Fruit fly (Drosophila melanogaster) whole organism, embryonic: ENCODE results near the gene Cyp4g15.
A peak's percentile ranks its signal among the peaks of the same experiment; 100 is the strongest.

Experiments used
- Adf1 ChIP-seq: fragments of 200-800 bp; sonication (Bioruptor generic); IDR thresholded peaks from 2 replicates; pipeline ENCODE4 v1.3.6; 2022; ENCODE audit warnings: missing biosample characterization, missing genetic modification characterization
- CG10209 ChIP-seq: fragments of 200-800 bp; sonication (Bioruptor generic); optimal IDR thresholded peaks from 3 replicates; lab custom pipeline; 2017; ENCODE audit warnings: missing biosample characterization, mild to moderate bottlenecking, missing genetic modification characterization, missing genetic modification reagents
- CG1024 ChIP-seq: fragments of 200-800 bp; sonication (Bioruptor generic); IDR thresholded peaks from 2 replicates; pipeline ENCODE4 v1.3.6; 2022; ENCODE audit warnings: missing biosample characterization, missing genetic modification characterization
- CG10267 ChIP-seq: fragments of 200-800 bp; sonication (Bioruptor generic); optimal IDR thresholded peaks from 2 replicates; lab custom pipeline; 2018; ENCODE audit warnings: missing biosample characterization, mild to moderate bottlenecking, missing genetic modification characterization, moderate library complexity
- CG10274 ChIP-seq: fragments of 200-800 bp; sonication (Bioruptor generic); optimal IDR thresholded peaks from 3 replicates; lab custom pipeline; 2017; ENCODE audit warnings: missing biosample characterization, mild to moderate bottlenecking, missing genetic modification characterization
- CG10462 ChIP-seq: fragments of 200-800 bp; sonication (Bioruptor generic); optimal IDR thresholded peaks from 2 replicates; lab custom pipeline; 2016; ENCODE audit warnings: missing biosample characterization, missing genetic modification characterization
- CG12744 ChIP-seq: fragments of 200-800 bp; sonication (Bioruptor generic); optimal IDR thresholded peaks from 2 replicates; lab custom pipeline; 2016; ENCODE audit warnings: missing biosample characterization, missing genetic modification characterization
- CG12769 ChIP-seq: fragments of 200-800 bp; sonication (Bioruptor generic); optimal IDR thresholded peaks from 2 replicates; lab custom pipeline; 2019; ENCODE audit warnings: missing biosample characterization, mild to moderate bottlenecking, missing genetic modification characterization, moderate library complexity
- CG13424 ChIP-seq: fragments of 200-800 bp; sonication (Bioruptor generic); optimal IDR thresholded peaks from 2 replicates; lab custom pipeline; 2019; ENCODE audit warnings: missing biosample characterization, mild to moderate bottlenecking, missing genetic modification characterization, moderate library complexity
- CG13894 ChIP-seq: fragments of 200-800 bp; sonication (Bioruptor generic); optimal IDR thresholded peaks from 3 replicates; lab custom pipeline; 2018; ENCODE audit warnings: missing biosample characterization, mild to moderate bottlenecking, missing genetic modification characterization, moderate library complexity
- CG17385 ChIP-seq: fragments of 200-800 bp; sonication (Bioruptor generic); optimal IDR thresholded peaks from 3 replicates; lab custom pipeline; 2018; ENCODE audit warnings: missing biosample characterization, mild to moderate bottlenecking, missing genetic modification characterization
- CG17568 ChIP-seq: fragments of 200-800 bp; sonication (Bioruptor generic); optimal IDR thresholded peaks from 2 replicates; lab custom pipeline; 2018; ENCODE audit warnings: missing biosample characterization, mild to moderate bottlenecking, missing genetic modification characterization, moderate library complexity
- CG17802 ChIP-seq: fragments of 200-800 bp; sonication (Bioruptor generic); optimal IDR thresholded peaks from 2 replicates; lab custom pipeline; 2018; ENCODE audit warnings: missing biosample characterization, mild to moderate bottlenecking, missing genetic modification characterization, moderate library complexity
- CG18599 ChIP-seq: fragments of 200-800 bp; sonication (Bioruptor generic); optimal IDR thresholded peaks from 3 replicates; lab custom pipeline; 2017; ENCODE audit warnings: missing biosample characterization, missing genetic modification characterization, mild to moderate bottlenecking, moderate library complexity, missing genetic modification reagents
- CG2875 ChIP-seq: fragments of 200-800 bp; sonication (Bioruptor generic); optimal IDR thresholded peaks from 2 replicates; lab custom pipeline; 2017; ENCODE audit warnings: missing biosample characterization, mild to moderate bottlenecking, missing genetic modification characterization, missing genetic modification reagents
- CG34376 ChIP-seq: fragments of 200-800 bp; sonication (Bioruptor generic); optimal IDR thresholded peaks from 2 replicates; lab custom pipeline; 2018; ENCODE audit warnings: missing biosample characterization, mild to moderate bottlenecking, missing genetic modification characterization
- CG4360 ChIP-seq: fragments of 200-800 bp; sonication (Bioruptor generic); IDR thresholded peaks from 2 replicates; pipeline ENCODE4 v1.3.6; 2022; ENCODE audit warnings: missing biosample characterization, missing genetic modification characterization
- CG4707 ChIP-seq: fragments of 200-800 bp; sonication (Bioruptor generic); optimal IDR thresholded peaks from 2 replicates; lab custom pipeline; 2018; ENCODE audit warnings: missing biosample characterization, mild to moderate bottlenecking, missing genetic modification characterization, moderate library complexity
- CG9215 ChIP-seq: fragments of 200-800 bp; sonication (Bioruptor generic); IDR thresholded peaks from 2 replicates; pipeline ENCODE4 v1.3.6; 2022; ENCODE audit warnings: missing biosample characterization, missing genetic modification characterization
- Dp ChIP-seq: fragments of 200-800 bp; sonication (Bioruptor generic); optimal IDR thresholded peaks from 2 replicates; lab custom pipeline; 2018; ENCODE audit warnings: missing biosample characterization, mild to moderate bottlenecking, missing genetic modification characterization, moderate library complexity
- Dref ChIP-seq: fragments of 200-800 bp; sonication (Bioruptor generic); IDR thresholded peaks from 2 replicates; pipeline ENCODE4 v1.3.6; 2022; ENCODE audit warnings: missing biosample characterization, missing genetic modification characterization
- HHEX ChIP-seq: fragments of 200-800 bp; sonication (Bioruptor generic); optimal IDR thresholded peaks from 3 replicates; lab custom pipeline; 2017; ENCODE audit warnings: missing biosample characterization, mild to moderate bottlenecking, missing genetic modification characterization, missing genetic modification reagents
- Hr51 ChIP-seq, 2 experiments: fragments of 200-800 bp; sonication (Bioruptor generic); optimal IDR thresholded peaks; 2 replicates in 1 of 2; 3 replicates in 1 of 2; lab custom pipeline; 2016 to 2018; ENCODE audit warnings: missing biosample characterization in 2 of 2, missing genetic modification characterization in 2 of 2, mild to moderate bottlenecking in 1 of 2, moderate library complexity in 1 of 2
- Mad ChIP-seq: fragments of 200-800 bp; sonication (Bioruptor generic); optimal IDR thresholded peaks from 2 replicates; lab custom pipeline; 2016; ENCODE audit warnings: missing biosample characterization, missing genetic modification characterization
- Rfx ChIP-seq: fragments of 200-800 bp; sonication (Bioruptor generic); IDR thresholded peaks from 2 replicates; pipeline ENCODE4 v1.3.6; 2022; ENCODE audit warnings: missing biosample characterization, missing genetic modification characterization
- abd-A ChIP-seq: fragments of 200-800 bp; sonication (Bioruptor generic); optimal IDR thresholded peaks from 3 replicates; lab custom pipeline; 2019; ENCODE audit warnings: missing biosample characterization, mild to moderate bottlenecking, missing genetic modification characterization, moderate library complexity
- az2 ChIP-seq: fragments of 200-800 bp; sonication (Bioruptor generic); optimal IDR thresholded peaks from 3 replicates; lab custom pipeline; 2016; ENCODE audit warnings: missing biosample characterization, missing genetic modification characterization
- crol ChIP-seq: fragments of 200-800 bp; sonication (Bioruptor generic); IDR thresholded peaks from 2 replicates; pipeline ENCODE4 v1.3.6; 2022; ENCODE audit warnings: missing biosample characterization, missing genetic modification characterization
- crp ChIP-seq, 2 experiments: fragments of 200-800 bp; sonication (Bioruptor generic); optimal IDR thresholded peaks; 2 replicates in 1 of 2; 3 replicates in 1 of 2; lab custom pipeline; 2017; ENCODE audit warnings: missing biosample characterization in 2 of 2, missing genetic modification characterization in 2 of 2, mild to moderate bottlenecking in 1 of 2, moderate library complexity in 1 of 2
- dmrt11E ChIP-seq: fragments of 200-800 bp; sonication (Bioruptor generic); optimal IDR thresholded peaks from 3 replicates; lab custom pipeline; 2018; ENCODE audit warnings: missing biosample characterization, mild to moderate bottlenecking, missing genetic modification characterization, moderate library complexity
- dpn ChIP-seq, 2 experiments: fragments of 200-800 bp; sonication (Bioruptor generic); optimal IDR thresholded peaks; 3 replicates each; lab custom pipeline; 2016; ENCODE audit warnings: missing biosample characterization in 2 of 2, missing genetic modification characterization in 2 of 2
- eve ChIP-seq, 2 experiments: fragments of >200 bp; optimal IDR thresholded peaks; 2 replicates each; lab custom pipeline; 2017; ENCODE audit warnings: missing biosample characterization in 2 of 2, missing genetic modification characterization in 2 of 2
- gce ChIP-seq: fragments of 200-800 bp; sonication (Bioruptor generic); IDR thresholded peaks from 3 replicates; pipeline ENCODE4 v1.3.6; 2022; ENCODE audit warnings: missing biosample characterization, missing genetic modification characterization
- gfzf ChIP-seq: fragments of 200-800 bp; sonication (Bioruptor generic); optimal IDR thresholded peaks from 2 replicates; lab custom pipeline; 2016; ENCODE audit warnings: missing biosample characterization, mild to moderate bottlenecking, missing genetic modification characterization, moderate library complexity
- kah ChIP-seq: fragments of 200-800 bp; sonication (Bioruptor generic); optimal IDR thresholded peaks from 2 replicates; lab custom pipeline; 2018; ENCODE audit warnings: missing biosample characterization, mild to moderate bottlenecking, missing genetic modification characterization
- lbe ChIP-seq: fragments of 200-800 bp; sonication (Bioruptor generic); optimal IDR thresholded peaks from 2 replicates; lab custom pipeline; 2016; ENCODE audit warnings: missing biosample characterization, mild to moderate bottlenecking, missing genetic modification characterization
- maf-S ChIP-seq: fragments of 200-800 bp; sonication (Bioruptor generic); optimal IDR thresholded peaks from 2 replicates; lab custom pipeline; 2016; ENCODE audit warnings: missing biosample characterization, missing genetic modification characterization
- mirr ChIP-seq: fragments of 200-800 bp; sonication (Bioruptor generic); optimal IDR thresholded peaks from 3 replicates; lab custom pipeline; 2018; ENCODE audit warnings: missing biosample characterization, mild to moderate bottlenecking, missing genetic modification characterization
- nmo ChIP-seq: fragments of 200-800 bp; sonication (Bioruptor generic); optimal IDR thresholded peaks from 2 replicates; lab custom pipeline; 2018; ENCODE audit warnings: missing biosample characterization, mild to moderate bottlenecking, missing genetic modification characterization, moderate library complexity
- onecut ChIP-seq: fragments of 200-800 bp; sonication (Bioruptor generic); IDR thresholded peaks from 2 replicates; pipeline ENCODE4 v1.3.6; 2022; ENCODE audit warnings: missing biosample characterization, missing genetic modification characterization
- pum ChIP-seq: fragments of 200-800 bp; sonication (Bioruptor generic); optimal IDR thresholded peaks from 2 replicates; lab custom pipeline; 2016; ENCODE audit warnings: missing biosample characterization, missing genetic modification characterization
- scrt ChIP-seq: fragments of 200-800 bp; sonication (Bioruptor generic); optimal IDR thresholded peaks from 2 replicates; lab custom pipeline; 2018; ENCODE audit warnings: missing biosample characterization, mild to moderate bottlenecking, missing genetic modification characterization, moderate library complexity
- sr ChIP-seq: fragments of 200-800 bp; sonication (Bioruptor generic); IDR thresholded peaks from 3 replicates; pipeline ENCODE4 v1.3.6; 2022; ENCODE audit warnings: missing biosample characterization, missing genetic modification characterization
- sug ChIP-seq: fragments of 200-800 bp; optimal IDR thresholded peaks from 2 replicates; lab custom pipeline; 2019; ENCODE audit warnings: missing biosample characterization, mild to moderate bottlenecking, missing genetic modification characterization, moderate library complexity

Cyp4g15 gene

DNA sequence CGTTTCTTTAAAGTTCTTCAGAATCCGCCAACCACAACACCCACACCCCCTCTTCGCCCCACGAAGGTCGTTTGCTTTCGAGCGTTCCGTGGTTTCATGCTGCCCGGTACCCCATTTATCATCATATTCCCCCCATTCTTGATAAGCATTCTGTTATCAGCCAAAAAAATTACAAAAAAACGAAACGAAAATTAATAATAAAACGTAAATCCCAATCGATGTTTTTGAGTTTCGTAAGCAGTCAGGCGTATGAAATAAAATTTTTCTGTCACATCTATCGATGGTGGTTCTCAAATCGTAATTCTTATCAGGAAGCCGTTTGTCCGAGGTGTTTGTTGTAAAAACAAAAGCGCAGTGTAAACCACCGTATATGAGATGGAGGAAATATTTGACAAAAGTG is 18.6 kb downstream of the Cyp4g15 start (continued):
- TF ChIP-seq dmrt11E (tag; lab: Kevin White, UChicago) (no peak), maf-S (GFP tag; lab: Kevin White, UChicago) (no peak), HHEX (GFP tag; lab: Kevin White, UChicago) (no peak), dpn (GFP tag; optimal IDR thresholded peaks at IDR 0.05; lab: Kevin White, UChicago) (no peak), mirr (GFP tag; lab: Kevin White, UChicago) (peak; percentile 55), Hr51 (GFP tag; optimal IDR thresholded peaks at IDR 0.05; lab: Kevin White, UChicago) (no peak), pum (GFP tag; lab: Kevin White, UChicago) (no peak), kah (GFP tag; lab: Kevin White, UChicago) (no peak), CG1024 (no peak), eve (GFP tag; optimal IDR thresholded peaks at IDR 0.05; lab: Kevin White, UChicago) (peak in 1 of 2 experiments; percentile 12), CG10209 (GFP tag; lab: Kevin White, UChicago) (no peak), crol (GFP tag; lab: Robert Waterston, UW) (peak; percentile 10; the same call in 1 of the 2 replicates), Dref (GFP tag; lab: Robert Waterston, UW) (no peak), CG17385 (GFP tag; lab: Kevin White, UChicago) (no peak), CG10462 (GFP tag; lab: Kevin White, UChicago) (no peak), CG4360 (GFP tag; lab: Robert Waterston, UW) (0 out of 2 replicates have a peak, but pooled peaks have one; percentile 17), Adf1 (GFP tag; lab: Robert Waterston, UW) (no peak), CG34376 (GFP tag; lab: Kevin White, UChicago) (peak; percentile 72), Dp (GFP tag; lab: Kevin White, UChicago) (no peak), nmo (GFP tag; lab: Kevin White, UChicago) (no peak), CG12744 (no peak), gfzf (GFP tag; lab: Kevin White, UChicago) (no peak), az2 (GFP tag; lab: Kevin White, UChicago) (no peak), CG2875 (GFP tag; lab: Kevin White, UChicago) (no peak), CG17802 (tag; lab: Kevin White, UChicago) (no peak), CG17568 (GFP tag; lab: Kevin White, UChicago) (no peak), CG4707 (no peak), sug (tag; lab: Kevin White, UChicago) (peak; percentile 73)

DNA sequence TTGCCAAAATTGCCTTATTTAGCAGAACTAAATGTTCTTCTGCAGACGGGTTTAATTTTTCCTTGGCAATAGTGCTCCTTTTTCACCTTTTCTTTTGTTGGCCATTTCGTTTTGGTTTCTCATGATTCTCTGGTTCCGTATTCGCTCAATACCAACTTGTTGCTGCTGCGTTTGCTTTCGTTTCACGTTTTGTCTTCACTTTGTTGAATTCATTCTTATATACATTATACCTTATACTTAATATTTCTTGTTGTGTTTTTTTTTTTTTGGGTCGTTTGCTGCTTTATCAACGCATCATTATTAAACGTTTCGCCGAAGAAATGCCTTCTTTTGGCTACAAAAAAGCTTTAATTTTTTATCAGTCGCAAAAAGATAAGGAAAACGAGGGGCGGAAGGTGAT is 19.4 kb downstream of the Cyp4g15 start:
- TF ChIP-seq Rfx (no peak), lbe (GFP tag; lab: Kevin White, UChicago) (peak; percentile 14), CG13424 (tag; lab: Kevin White, UChicago) (no peak), CG12769 (no peak)
- TF ChIP-seq, all 482 proteins: peak for 1

DNA sequence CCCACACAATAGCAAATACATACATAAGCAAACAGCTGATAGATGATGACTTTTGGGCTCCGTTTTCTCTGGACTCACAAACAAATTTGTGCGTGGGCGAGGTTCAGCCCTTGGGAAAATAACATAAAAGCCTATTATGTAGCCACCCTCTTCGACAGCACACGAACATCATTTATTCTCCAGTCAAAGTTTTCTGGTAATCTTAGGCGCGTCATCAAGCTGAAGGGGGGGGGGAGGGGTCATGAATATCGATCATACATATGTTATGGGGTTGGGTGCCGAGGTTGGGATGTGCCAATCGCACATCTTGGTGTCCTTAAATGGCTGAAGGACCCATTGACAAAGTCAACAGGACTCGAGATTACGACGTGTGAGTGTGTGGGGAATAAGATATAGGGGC is 21.3 kb downstream of the Cyp4g15 start:
- TF ChIP-seq CG9215 (GFP tag; lab: Robert Waterston, UW), result no peak
- peak; percentile 3 for TF ChIP-seq CG18599 (GFP tag; lab: Kevin White, UChicago)
- peak; percentile 17 for TF ChIP-seq mirr (GFP tag; lab: Kevin White, UChicago)
- peak in 1 of 2 experiments; percentile 35 for TF ChIP-seq Hr51 (GFP tag; optimal IDR thresholded peaks at IDR 0.05; lab: Kevin White, UChicago)
- no peak for TF ChIP-seq gce (GFP tag; lab: Robert Waterston, UW)
- no peak for TF ChIP-seq CG10274 (GFP tag; lab: Kevin White, UChicago)
- peak; percentile 59 for TF ChIP-seq onecut (GFP tag; lab: Robert Waterston, UW)
- TF ChIP-seq crol (GFP tag; lab: Robert Waterston, UW), result peak; percentile 34; the same call in 1 of the 2 replicates
- TF ChIP-seq CG10267 (tag; lab: Kevin White, UChicago), result no peak
- 0 out of 3 replicates have a peak, but pooled peaks have one; percentile 23 for TF ChIP-seq sr
- TF ChIP-seq CG13894, result peak; percentile 80
- TF ChIP-seq crp (GFP tag; optimal IDR thresholded peaks at IDR 0.05; lab: Kevin White, UChicago), result peak in 1 of 2 experiments; percentile 22
- no peak for TF ChIP-seq Mad (GFP tag; lab: Kevin White, UChicago)
- peak; percentile 10 for TF ChIP-seq scrt (GFP tag; lab: Kevin White, UChicago)
- peak; percentile 96 for TF ChIP-seq abd-A (tag; lab: Kevin White, UChicago)
